Fruit fly (Drosophila melanogaster): ENCODE measurements around the gene Ipp.

The Ipp gene

DNA sequence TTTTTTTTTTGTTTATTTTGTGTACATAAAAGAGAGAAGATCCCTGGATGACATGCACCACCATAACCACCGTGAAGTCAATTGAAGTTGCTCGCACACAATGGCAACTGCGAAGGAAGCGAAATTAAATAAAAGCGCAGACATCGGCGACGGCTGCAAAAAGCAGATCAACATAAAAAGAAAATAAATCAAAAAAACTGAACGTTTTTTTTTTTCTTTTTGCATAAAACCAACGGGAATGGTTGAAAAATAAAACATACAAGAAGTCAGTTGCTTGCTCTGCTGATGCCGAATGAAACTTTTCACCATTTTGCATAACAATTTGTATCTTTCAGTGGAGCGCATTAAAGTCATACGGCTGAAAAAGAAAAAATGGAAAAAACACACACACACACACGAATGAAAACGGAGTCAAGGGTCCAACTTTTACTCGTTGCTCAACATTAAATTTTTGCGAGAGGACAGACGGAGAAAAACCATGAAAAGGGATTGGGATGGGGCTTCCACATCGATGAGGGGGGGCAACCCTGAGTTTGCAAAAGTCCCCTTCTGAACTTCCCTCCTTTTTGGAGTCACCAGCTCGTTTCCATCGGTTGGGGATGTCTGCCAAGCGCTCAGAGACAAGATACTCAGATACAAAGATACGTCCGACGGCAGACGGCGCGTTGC, 47.8 kb downstream of the Ipp start (continued):
- TF ChIP-seq Dfd (GFP tag; optimal IDR thresholded peaks at IDR 0.05), result no peak
- TF ChIP-seq psq (GFP tag; optimal IDR thresholded peaks at IDR 0.05), result peak; percentile 55
- TF ChIP-seq sv (GFP tag; optimal IDR thresholded peaks at IDR 0.05), result no peak

DNA sequence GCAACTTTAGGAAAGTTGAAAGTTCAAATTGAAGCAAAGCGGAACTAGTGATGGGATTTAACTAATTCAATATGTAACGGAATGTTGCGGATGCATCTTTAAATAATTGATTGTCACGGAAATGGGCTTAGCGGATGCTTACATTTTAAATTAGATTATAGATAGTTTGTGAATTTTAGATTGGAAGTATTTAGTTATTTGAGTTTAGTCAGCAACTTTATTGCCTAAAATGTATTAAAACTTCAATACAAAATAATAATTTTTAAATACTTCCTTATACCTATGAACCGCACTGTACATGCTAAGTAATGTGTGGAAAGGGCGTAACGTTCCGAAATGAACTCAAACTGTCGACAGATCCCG, 48.3 kb downstream of the Ipp start:
- peak; percentile 32 for TF ChIP-seq CG9705 (GFP tag; optimal IDR thresholded peaks at IDR 0.05)
- peak; percentile 64 for TF ChIP-seq ey (GFP tag; optimal IDR thresholded peaks at IDR 0.05)
- no peak for TF ChIP-seq dsf (GFP tag; optimal IDR thresholded peaks at IDR 0.05; ENCODE audit: borderline replicate concordance)
- peak; percentile 76 for TF ChIP-seq Sp1 (GFP tag; optimal IDR thresholded peaks at IDR 0.05)
- peak; percentile 5 for TF ChIP-seq Rel (GFP tag; optimal IDR thresholded peaks at IDR 0.05)
- TF ChIP-seq Rel (tag; optimal IDR thresholded peaks at IDR 0.05), result no peak
- TF ChIP-seq usp (GFP tag; optimal IDR thresholded peaks at IDR 0.05), result no peak
- peak; percentile 31 for TF ChIP-seq Hnf4 (GFP tag; optimal IDR thresholded peaks at IDR 0.05)
- TF ChIP-seq br (GFP tag; optimal IDR thresholded peaks at IDR 0.05), result no peak
- TF ChIP-seq fru (GFP tag; optimal IDR thresholded peaks at IDR 0.05), result peak; percentile 30
- no peak for TF ChIP-seq Hr83 (GFP tag; optimal IDR thresholded peaks at IDR 0.05; ENCODE audit: poor library complexity, severe bottlenecking)
- TF ChIP-seq psq (GFP tag; optimal IDR thresholded peaks at IDR 0.05), result peak; percentile 41
- TF ChIP-seq jim (GFP tag; optimal IDR thresholded peaks at IDR 0.05), result no peak
- TF ChIP-seq N (GFP tag; optimal IDR thresholded peaks at IDR 0.05), result no peak
- TF ChIP-seq woc (GFP tag; optimal IDR thresholded peaks at IDR 0.05), result no peak
- TF ChIP-seq GATAd (GFP tag; optimal IDR thresholded peaks at IDR 0.05), result peak; percentile 4
- TF ChIP-seq Mio (GFP tag; optimal IDR thresholded peaks at IDR 0.05), result peak; percentile 16
- peak in 1 of 2 experiments; percentile 55 for TF ChIP-seq foxo (GFP tag; optimal IDR thresholded peaks at IDR 0.05)
- peak; percentile 56 for TF ChIP-seq OdsH (GFP tag; optimal IDR thresholded peaks at IDR 0.05)
- no peak for TF ChIP-seq Dif (GFP tag; optimal IDR thresholded peaks at IDR 0.05; ENCODE audit: partially characterized antibody)
- no peak for TF ChIP-seq Hr78 (GFP tag; optimal IDR thresholded peaks at IDR 0.05)
- peak; percentile 57 for TF ChIP-seq dmrt93B (GFP tag; optimal IDR thresholded peaks at IDR 0.05)
- no peak for TF ChIP-seq lola (GFP tag; optimal IDR thresholded peaks at IDR 0.05)
- TF ChIP-seq CG32264 (GFP tag; optimal IDR thresholded peaks at IDR 0.05), result peak; percentile 22
- no peak for TF ChIP-seq CrebA (GFP tag; optimal IDR thresholded peaks at IDR 0.05; ENCODE audit: borderline replicate concordance)
- TF ChIP-seq Myc (optimal IDR thresholded peaks at IDR 0.05), result no peak
- TF ChIP-seq h (GFP tag; optimal IDR thresholded peaks at IDR 0.05), result peak; percentile 41
- no peak for TF ChIP-seq sv (GFP tag; optimal IDR thresholded peaks at IDR 0.05)
- TF ChIP-seq sage (GFP tag; optimal IDR thresholded peaks at IDR 0.05), result no peak
- peak; percentile 59 for TF ChIP-seq tai (GFP tag; optimal IDR thresholded peaks at IDR 0.05)
- TF ChIP-seq dl (GFP tag; optimal IDR thresholded peaks at IDR 0.05; ENCODE audit: insufficient read depth in 1 of 2, partially characterized antibody in 2 of 2), result no peak
- no peak for TF ChIP-seq Dfd (GFP tag; optimal IDR thresholded peaks at IDR 0.05)
- TF ChIP-seq Abd-B (GFP tag; optimal IDR thresholded peaks at IDR 0.05), result no peak
- no peak for TF ChIP-seq pan (optimal IDR thresholded peaks at IDR 0.05)
- no peak for TF ChIP-seq Vsx2 (GFP tag; optimal IDR thresholded peaks at IDR 0.05; ENCODE audit: partially characterized antibody)
- no peak for TF ChIP-seq Jra (GFP tag; optimal IDR thresholded peaks at IDR 0.05)
- peak; percentile 34 for TF ChIP-seq HLH106 (tag; optimal IDR thresholded peaks at IDR 0.05)
- peak; percentile 64 for TF ChIP-seq rgr (GFP tag; optimal IDR thresholded peaks at IDR 0.05)
- TF ChIP-seq brk (GFP tag; optimal IDR thresholded peaks at IDR 0.05), result peak; percentile 5

DNA sequence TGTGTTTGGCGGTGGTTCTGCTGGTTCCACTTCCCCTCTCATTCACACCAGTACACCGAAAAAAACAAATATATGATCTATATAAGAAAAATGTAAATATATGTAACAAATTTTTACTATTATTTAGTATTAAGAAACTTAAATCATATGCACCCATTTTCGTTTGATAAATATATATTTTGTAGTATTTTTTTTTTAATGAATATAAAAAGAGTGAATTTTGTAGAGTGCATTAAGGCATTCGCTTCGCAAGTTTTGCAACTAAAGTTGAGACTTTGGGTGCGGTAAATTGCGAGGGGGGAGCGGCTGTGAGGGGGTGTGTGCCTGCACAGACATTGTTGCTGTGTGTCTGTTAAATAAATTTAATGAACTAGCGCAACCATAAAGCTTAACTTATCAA, 49.0 kb downstream of the Ipp start:
- TF ChIP-seq Dif (GFP tag; optimal IDR thresholded peaks at IDR 0.05; ENCODE audit: partially characterized antibody) (no peak), Jra (GFP tag; optimal IDR thresholded peaks at IDR 0.05) (no peak), brk (GFP tag; optimal IDR thresholded peaks at IDR 0.05) (no peak), sv (GFP tag; optimal IDR thresholded peaks at IDR 0.05) (no peak), CG32264 (GFP tag; optimal IDR thresholded peaks at IDR 0.05) (no peak), dsf (GFP tag; optimal IDR thresholded peaks at IDR 0.05; ENCODE audit: borderline replicate concordance) (no peak), jim (GFP tag; optimal IDR thresholded peaks at IDR 0.05) (no peak), ey (GFP tag; optimal IDR thresholded peaks at IDR 0.05) (no peak), rgr (GFP tag; optimal IDR thresholded peaks at IDR 0.05) (peak; percentile 38), usp (GFP tag; optimal IDR thresholded peaks at IDR 0.05) (no peak), Dfd (GFP tag; optimal IDR thresholded peaks at IDR 0.05) (no peak), Hr78 (GFP tag; optimal IDR thresholded peaks at IDR 0.05) (no peak), CG9705 (GFP tag; optimal IDR thresholded peaks at IDR 0.05) (no peak), dmrt93B (GFP tag; optimal IDR thresholded peaks at IDR 0.05) (peak; percentile 43), fru (GFP tag; optimal IDR thresholded peaks at IDR 0.05) (peak; percentile 68), woc (GFP tag; optimal IDR thresholded peaks at IDR 0.05) (no peak), tai (GFP tag; optimal IDR thresholded peaks at IDR 0.05) (no peak), foxo (GFP tag; optimal IDR thresholded peaks at IDR 0.05) (peak in 1 of 2 experiments; percentile 75), Mio (GFP tag; optimal IDR thresholded peaks at IDR 0.05) (no peak), Abd-B (GFP tag; optimal IDR thresholded peaks at IDR 0.05) (no peak), psq (GFP tag; optimal IDR thresholded peaks at IDR 0.05) (peak; percentile 29), pan (optimal IDR thresholded peaks at IDR 0.05) (no peak), Sp1 (GFP tag; optimal IDR thresholded peaks at IDR 0.05) (peak; percentile 39), OdsH (GFP tag; optimal IDR thresholded peaks at IDR 0.05) (no peak), Vsx2 (GFP tag; optimal IDR thresholded peaks at IDR 0.05; ENCODE audit: partially characterized antibody) (no peak), Rel (GFP tag; optimal IDR thresholded peaks at IDR 0.05) (no peak), Rel (tag; optimal IDR thresholded peaks at IDR 0.05) (no peak), sage (GFP tag; optimal IDR thresholded peaks at IDR 0.05) (no peak), N (GFP tag; optimal IDR thresholded peaks at IDR 0.05) (no peak)
